Worm (Caenorhabditis elegans) whole organism, mixed stage, embryonic: ENCODE data around the gene math-9.

Experiments used
- bed-3 ChIP-seq: fragments of 200-800 bp; sonication (Bioruptor generic); optimal IDR thresholded peaks from 3 replicates; lab custom pipeline; 2018; ENCODE audit warnings: mild to moderate bottlenecking, missing genetic modification characterization, moderate library complexity, missing compliant biosample characterization
- blmp-1 ChIP-seq: fragments of 150-350 bp; optimal IDR thresholded peaks from 2 replicates; lab custom pipeline; 2014; ENCODE audit warnings: missing biosample characterization, missing genetic modification characterization
- ceh-43 ChIP-seq: fragments of 200-800 bp; sonication (Bioruptor generic); optimal IDR thresholded peaks from 2 replicates; lab custom pipeline; 2018; ENCODE audit warnings: mild to moderate bottlenecking, missing genetic modification characterization, moderate library complexity, missing compliant biosample characterization
- ceh-83 ChIP-seq: fragments of 200-800 bp; sonication (Bioruptor generic); optimal IDR thresholded peaks from 2 replicates; lab custom pipeline; 2018; ENCODE audit warnings: mild to moderate bottlenecking, missing genetic modification characterization, missing compliant biosample characterization
- ces-1 ChIP-seq: fragments of 150-350 bp; optimal IDR thresholded peaks from 2 replicates; lab custom pipeline; 2014; ENCODE audit warnings: missing biosample characterization, missing genetic modification reagents, missing genetic modification characterization
- drap-1 ChIP-seq: fragments of 200-800 bp; sonication (Bioruptor generic); optimal IDR thresholded peaks from 3 replicates; lab custom pipeline; 2018; ENCODE audit warnings: mild to moderate bottlenecking, missing genetic modification characterization, missing compliant biosample characterization
- elt-1 ChIP-seq: sonication (generic microtip); optimal IDR thresholded peaks from 2 replicates; lab custom pipeline; 2017; ENCODE audit warnings: missing genetic modification characterization, mild to moderate bottlenecking, missing compliant biosample characterization, antibody characterized with exemption, moderate library complexity, borderline replicate concordance; ENCODE audit not compliant: insufficient read depth
- flh-1 ChIP-seq: fragments of 200-800 bp; sonication (Bioruptor generic); optimal IDR thresholded peaks from 2 replicates; lab custom pipeline; 2018; ENCODE audit warnings: mild to moderate bottlenecking, missing genetic modification characterization, moderate library complexity, missing compliant biosample characterization
- ham-2 ChIP-seq: fragments of 200-800 bp; sonication (Bioruptor generic); optimal IDR thresholded peaks from 2 replicates; lab custom pipeline; 2018; ENCODE audit warnings: mild to moderate bottlenecking, missing genetic modification characterization, missing compliant biosample characterization
- hlh-1 ChIP-seq: fragments of 150-350 bp; optimal IDR thresholded peaks from 2 replicates; lab custom pipeline; 2014; ENCODE audit warnings: missing biosample characterization, missing genetic modification reagents, missing genetic modification characterization
- lin-13 ChIP-seq: fragments of 150-350 bp; optimal IDR thresholded peaks from 2 replicates; lab custom pipeline; 2014; ENCODE audit warnings: missing biosample characterization, missing genetic modification characterization
- lin-32 ChIP-seq: fragments of 200-800 bp; sonication (Bioruptor generic); optimal IDR thresholded peaks from 2 replicates; lab custom pipeline; 2018; ENCODE audit warnings: mild to moderate bottlenecking, missing genetic modification characterization, missing compliant biosample characterization
- lsy-2 ChIP-seq: fragments of 150-350 bp; optimal IDR thresholded peaks from 2 replicates; lab custom pipeline; 2014; ENCODE audit warnings: missing biosample characterization, missing genetic modification characterization
- mep-1 ChIP-seq: fragments of 150-350 bp; optimal IDR thresholded peaks from 2 replicates; lab custom pipeline; 2017; ENCODE audit warnings: missing biosample characterization, missing genetic modification reagents, missing genetic modification characterization, inconsistent platforms
- mls-2 ChIP-seq: sonication (generic microtip); optimal IDR thresholded peaks from 2 replicates; lab custom pipeline; 2016; ENCODE audit warnings: mild to moderate bottlenecking, missing genetic modification characterization, moderate library complexity, missing compliant biosample characterization
- nhr-12 ChIP-seq: fragments of 150-350 bp; optimal IDR thresholded peaks from 2 replicates; lab custom pipeline; 2014; ENCODE audit warnings: missing biosample characterization, missing genetic modification characterization
- nhr-2 ChIP-seq: fragments of 150-350 bp; optimal IDR thresholded peaks from 2 replicates; lab custom pipeline; 2014; ENCODE audit warnings: missing biosample characterization, missing genetic modification characterization
- nhr-237 ChIP-seq: fragments of 150-350 bp; optimal IDR thresholded peaks from 2 replicates; lab custom pipeline; 2014; ENCODE audit warnings: missing biosample characterization, missing genetic modification characterization
- nhr-76 ChIP-seq: sonication (generic microtip); optimal IDR thresholded peaks from 2 replicates; lab custom pipeline; 2017; ENCODE audit warnings: missing biosample characterization, missing genetic modification characterization
- pha-4 ChIP-seq: fragments of 150-350 bp; optimal IDR thresholded peaks from 2 replicates; lab custom pipeline; 2018; ENCODE audit warnings: missing biosample characterization, missing genetic modification reagents, missing genetic modification characterization
- sem-2 ChIP-seq: fragments of 200-800 bp; sonication (Bioruptor generic); optimal IDR thresholded peaks from 2 replicates; lab custom pipeline; 2018; ENCODE audit warnings: mild to moderate bottlenecking, missing genetic modification characterization, missing compliant biosample characterization
- sptf-1 ChIP-seq: sonication (generic microtip); optimal IDR thresholded peaks from 2 replicates; lab custom pipeline; 2017; ENCODE audit warnings: mild to moderate bottlenecking, missing genetic modification characterization, moderate library complexity, missing compliant biosample characterization
- unc-62 ChIP-seq: fragments of 150-350 bp; optimal IDR thresholded peaks from 2 replicates; lab custom pipeline; 2014; ENCODE audit warnings: missing biosample characterization, missing genetic modification reagents, missing genetic modification characterization
- zip-8 ChIP-seq: fragments of 150-350 bp; optimal IDR thresholded peaks from 2 replicates; lab custom pipeline; 2014; ENCODE audit warnings: missing biosample characterization, missing genetic modification characterization
- ztf-11 ChIP-seq: fragments of 150-350 bp; optimal IDR thresholded peaks from 2 replicates; lab custom pipeline; 2014; ENCODE audit warnings: missing biosample characterization, missing genetic modification characterization

The math-9 gene

DNA sequence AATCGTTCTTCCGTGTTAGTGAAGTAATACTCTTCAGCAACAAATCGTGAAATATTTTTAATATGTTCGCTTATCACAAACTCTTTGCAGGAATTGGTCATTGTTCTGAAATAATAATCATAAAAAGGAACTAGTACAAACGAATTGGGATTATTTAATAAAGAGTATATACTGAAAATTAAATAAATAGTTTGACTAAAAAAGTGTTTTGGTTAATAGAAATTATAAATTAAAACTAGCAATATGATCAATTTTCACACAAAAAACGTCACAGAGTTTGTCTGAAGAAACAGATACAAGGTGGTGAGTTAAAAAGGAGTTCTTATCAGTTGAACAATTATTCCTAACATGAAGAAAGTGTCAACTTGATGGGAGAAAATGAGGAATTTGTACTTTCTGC is 7.9 kb downstream of the math-9 start, which contains the start of gene math-5:
math-5 (minus strand) TSS at position 101 of the 400 bp plus-strand sequence.
- TF ChIP-seq sptf-1 (tag; lab: Kevin White, UChicago) (no peak), flh-1 (GFP tag; lab: Kevin White, UChicago) (no peak), bed-3 (GFP tag; lab: Kevin White, UChicago) (no peak), nhr-12 (no peak), lin-32 (GFP tag; lab: Kevin White, UChicago) (no peak), pha-4 (tag; lab: Kevin White, UChicago) (no peak)

DNA sequence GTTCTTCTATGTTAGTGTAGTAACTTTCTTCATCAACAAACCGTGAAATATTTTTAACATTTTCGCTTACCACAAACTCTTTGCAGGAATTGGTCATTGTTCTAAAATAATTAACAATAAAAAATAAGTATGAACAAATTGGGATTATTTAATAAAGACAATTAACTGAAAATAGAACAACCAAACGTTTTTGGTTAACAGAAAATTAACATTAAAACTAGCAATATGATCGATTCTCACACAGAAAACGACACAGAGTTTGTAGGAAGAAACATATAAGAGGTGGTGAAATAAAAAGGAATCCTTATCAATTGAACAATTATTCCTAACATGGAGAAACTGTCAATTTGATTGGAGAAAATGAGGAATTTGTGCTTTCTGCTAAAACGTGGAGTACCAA is 11.9 kb downstream of the math-9 start, which contains the start of gene math-16:
math-16 (minus strand) TSS at position 101 of the 400 bp plus-strand sequence.
- TF ChIP-seq ham-2 (GFP tag; lab: Kevin White, UChicago), result no peak
- TF ChIP-seq mep-1, result no peak
- no peak for TF ChIP-seq nhr-12

DNA sequence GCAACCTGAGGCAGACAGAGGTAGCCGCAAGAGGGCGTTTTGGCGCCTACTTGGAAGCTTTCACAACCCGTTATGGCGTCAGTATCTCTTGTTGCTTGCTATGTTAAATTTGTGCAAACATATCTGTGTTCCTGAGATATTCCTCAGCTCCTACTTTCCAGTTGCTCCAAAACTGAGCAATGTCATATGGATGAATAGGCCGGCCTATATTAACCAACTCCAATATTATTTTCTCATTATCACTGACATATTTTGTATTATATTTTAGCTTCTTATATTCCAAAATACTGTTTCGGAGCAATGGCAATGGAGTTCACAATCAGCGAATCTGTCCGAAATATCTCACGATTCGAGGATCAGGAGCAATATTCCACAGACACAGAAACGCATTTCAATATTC is 14.9 kb downstream of the math-9 start, which contains the start of gene math-13:
math-13 (plus strand) TSS at position 301 of the 400 bp plus-strand sequence.
- no peak for TF ChIP-seq ztf-11 (tag; lab: Kevin White, UChicago)
- no peak for TF ChIP-seq zip-8 (tag; lab: Kevin White, UChicago)
- no peak for TF ChIP-seq sem-2
- no peak for TF ChIP-seq elt-1 (tag; lab: Kevin White, UChicago)
- no peak for TF ChIP-seq mep-1
- TF ChIP-seq nhr-237 (tag; lab: Kevin White, UChicago), result no peak

DNA sequence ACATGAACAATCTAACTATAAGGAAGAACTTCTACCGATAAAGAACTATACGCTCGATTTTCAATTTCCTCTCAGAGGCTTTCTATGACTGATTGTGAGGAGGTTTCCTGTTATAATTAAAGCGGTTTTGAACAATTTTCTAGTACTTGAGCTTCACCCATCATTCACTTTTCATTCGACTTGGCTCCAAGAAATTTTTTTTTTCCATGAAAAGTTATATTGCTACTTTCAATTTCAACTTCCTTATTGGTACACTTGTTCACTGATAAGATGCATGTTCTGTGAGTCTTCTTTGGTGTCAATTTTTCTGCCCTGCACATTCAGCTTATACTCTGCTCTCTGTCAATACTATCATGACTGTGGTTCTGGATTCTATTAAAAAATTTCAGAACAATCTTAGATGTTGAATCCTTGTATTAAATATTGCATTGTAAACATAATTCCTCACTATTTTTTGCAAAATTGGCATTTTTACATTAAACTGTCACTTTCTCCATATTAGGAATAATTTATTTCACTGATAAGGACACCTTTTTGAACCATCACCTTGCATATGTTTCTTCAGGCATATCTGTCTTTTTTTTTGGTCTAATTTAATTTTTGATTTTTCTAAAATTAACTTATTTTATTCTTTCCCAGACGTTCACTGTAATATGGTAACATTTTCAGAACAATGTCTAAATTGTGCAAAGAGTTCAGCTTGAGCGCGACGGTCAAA is 19.5 kb downstream of the math-9 start, which contains the start of gene math-10:
math-10 (plus strand) TSS at position 668 of the 718 bp plus-strand sequence.
- TF ChIP-seq bed-3 (GFP tag; lab: Kevin White, UChicago) (no peak), lin-13 (no peak), ceh-43 (no peak), elt-1 (tag; lab: Kevin White, UChicago) (no peak), blmp-1 (tag; lab: Kevin White, UChicago) (no peak), ceh-83 (GFP tag; lab: Kevin White, UChicago) (no peak), drap-1 (GFP tag; lab: Kevin White, UChicago) (no peak)

DNA sequence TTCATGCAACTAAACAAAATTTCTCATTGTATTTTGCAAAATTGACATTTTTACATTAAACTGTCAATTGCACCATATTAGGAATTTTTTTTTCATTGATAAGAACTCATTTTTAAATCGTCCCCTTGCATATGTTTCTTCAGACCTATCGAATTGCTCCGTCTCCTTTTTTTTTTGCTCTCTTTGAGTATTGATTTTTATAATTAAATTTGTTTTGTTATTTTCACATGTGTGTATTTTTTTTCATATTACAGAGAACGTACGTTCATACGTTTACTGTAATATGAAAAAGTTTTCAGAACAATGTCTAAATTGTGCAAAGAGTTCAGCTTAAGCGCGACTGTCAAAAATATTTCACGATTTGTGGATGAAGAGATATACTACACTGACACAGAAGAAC is 21.5 kb downstream of the math-9 start, which contains the start of gene math-14:
math-14 (plus strand) TSS at position 301 of the 400 bp plus-strand sequence.
- no peak for TF ChIP-seq zip-8 (tag; lab: Kevin White, UChicago)
- no peak for TF ChIP-seq lin-13
- no peak for TF ChIP-seq lsy-2 (tag; lab: Kevin White, UChicago)
- TF ChIP-seq hlh-1 (tag; lab: Kevin White, UChicago), result no peak
- no peak for TF ChIP-seq nhr-2 (tag; lab: Kevin White, UChicago)
- no peak for TF ChIP-seq unc-62 (GFP tag; lab: Kevin White, UChicago)
- no peak for TF ChIP-seq nhr-76 (tag; lab: Kevin White, UChicago)
- no peak for TF ChIP-seq mls-2 (tag; lab: Kevin White, UChicago)
- TF ChIP-seq nhr-237 (tag; lab: Kevin White, UChicago), result no peak
- TF ChIP-seq ces-1 (GFP tag; lab: Kevin White, UChicago), result no peak

DNA sequence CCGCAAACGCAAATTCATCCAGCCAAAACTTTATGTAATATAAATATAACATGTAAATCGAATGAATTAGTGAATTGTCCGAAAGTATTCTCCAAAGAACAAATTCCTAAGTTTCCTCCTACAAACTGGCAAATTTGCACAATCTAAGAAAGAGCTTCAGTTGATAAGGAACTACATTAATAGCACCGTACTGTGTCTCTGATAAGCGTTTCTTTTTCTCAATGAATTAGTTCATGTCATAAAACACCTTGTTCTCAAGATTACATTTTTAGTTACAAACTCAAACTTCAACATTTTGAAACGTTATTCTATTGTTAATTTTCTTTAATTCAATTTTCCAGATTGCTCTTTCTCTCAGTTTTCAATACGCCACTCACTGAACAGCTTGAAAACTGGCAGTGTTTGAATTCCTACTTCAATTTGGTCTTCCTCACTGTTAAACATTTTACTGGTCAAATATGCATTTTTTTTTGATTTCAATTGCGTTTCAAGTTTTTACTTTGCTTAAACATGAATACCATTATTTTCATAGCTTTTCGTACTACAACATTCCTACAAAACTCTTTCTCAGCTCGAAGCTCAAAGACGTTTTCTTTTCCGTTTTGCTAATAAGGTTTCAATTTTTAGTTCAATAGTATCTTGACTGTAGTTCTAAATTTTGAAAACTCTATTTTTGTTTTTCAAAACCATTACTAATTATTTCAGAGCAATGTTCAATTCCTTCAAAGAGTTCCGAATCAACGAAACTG is 24.7 kb downstream of the math-9 start, which contains the start of gene math-15:
math-15 (plus strand) TSS at position 699 of the 749 bp plus-strand sequence.
- no peak for TF ChIP-seq flh-1 (GFP tag; lab: Kevin White, UChicago)
- TF ChIP-seq ztf-11 (tag; lab: Kevin White, UChicago), result no peak
